Fruit fly (Drosophila melanogaster): Measurements from ENCODE around the gene cm.

cm gene

DNA sequence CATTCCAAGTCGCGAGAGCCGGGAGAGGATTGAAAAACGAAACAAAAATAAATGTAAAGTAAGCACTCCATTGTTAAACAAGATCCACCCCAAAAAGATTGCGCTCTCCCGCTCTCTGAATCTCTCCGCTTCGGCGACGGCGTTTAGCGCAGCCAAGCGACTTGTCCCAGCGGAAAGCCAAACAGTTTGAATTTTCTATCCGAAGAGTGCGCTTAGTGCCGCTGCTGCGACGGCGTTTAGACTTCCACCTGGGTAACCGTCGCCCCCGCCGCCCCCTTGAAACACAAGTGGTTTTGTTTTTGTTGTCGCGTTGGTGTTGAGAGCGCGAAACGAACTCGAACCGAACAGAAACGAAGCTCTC is 12.5 kb downstream of the cm start, which contains the start of gene Inx2 (continued):
- TF ChIP-seq Mes4 (GFP tag; optimal IDR thresholded peaks at IDR 0.05), result peak; percentile 1
- peak; percentile 32 for TF ChIP-seq onecut (GFP tag; IDR thresholded peaks at IDR 0.05)
- no peak for TF ChIP-seq vfl (GFP tag; optimal IDR thresholded peaks at IDR 0.05)
- peak; percentile 47 for TF ChIP-seq lilli (GFP tag; optimal IDR thresholded peaks at IDR 0.05)
- peak; percentile 74 for TF ChIP-seq kah (GFP tag; optimal IDR thresholded peaks at IDR 0.05)
- peak; percentile 49 for TF ChIP-seq wek (GFP tag; optimal IDR thresholded peaks at IDR 0.05)
- TF ChIP-seq CG10209 (GFP tag; optimal IDR thresholded peaks at IDR 0.05), result peak; percentile 43
- peak; percentile 38 for TF ChIP-seq cwo (GFP tag; optimal IDR thresholded peaks at IDR 0.05)
- peak; percentile 41; the same call in 1 of the 3 replicates for TF ChIP-seq vnd (GFP tag; IDR thresholded peaks at IDR 0.05; ENCODE audit: partially characterized antibody)
- TF ChIP-seq CG4360 (GFP tag; IDR thresholded peaks at IDR 0.05), result peak; percentile 87
- TF ChIP-seq z (GFP tag; IDR thresholded peaks at IDR 0.05), result peak; percentile 75
- TF ChIP-seq Doc2 (GFP tag; IDR thresholded peaks at IDR 0.05), result no peak
- TF ChIP-seq Vsx1 (GFP tag; optimal IDR thresholded peaks at IDR 0.05), result no peak
- peak; percentile 65 for TF ChIP-seq kni (GFP tag; optimal IDR thresholded peaks at IDR 0.05)
- peak; percentile 37 for TF ChIP-seq ERR (GFP tag; optimal IDR thresholded peaks at IDR 0.05)
- no peak for TF ChIP-seq CG2202 (tag; optimal IDR thresholded peaks at IDR 0.05)
- peak; percentile 26; the same call in 1 of the 3 replicates for TF ChIP-seq dysf (GFP tag; IDR thresholded peaks at IDR 0.05)
- TF ChIP-seq CG8089 (GFP tag; optimal IDR thresholded peaks at IDR 0.05), result no peak
- no peak for TF ChIP-seq Sox102F (GFP tag; optimal IDR thresholded peaks at IDR 0.05)
- TF ChIP-seq CG12659 (GFP tag; optimal IDR thresholded peaks at IDR 0.05), result peak; percentile 9
- peak; percentile 67 for TF ChIP-seq bbx (GFP tag; IDR thresholded peaks at IDR 0.05; ENCODE audit: partially characterized antibody)
- no peak for TF ChIP-seq H15 (GFP tag; IDR thresholded peaks at IDR 0.05)
- no peak for TF ChIP-seq nmo (GFP tag; optimal IDR thresholded peaks at IDR 0.05)
- TF ChIP-seq gcm (GFP tag; optimal IDR thresholded peaks at IDR 0.05), result peak; percentile 6
- TF ChIP-seq NC2α (GFP tag; optimal IDR thresholded peaks at IDR 0.05), result peak; percentile 1
- peak; percentile 35 for TF ChIP-seq CG12219 (GFP tag; optimal IDR thresholded peaks at IDR 0.05)
- TF ChIP-seq CG7839 (tag; optimal IDR thresholded peaks at IDR 0.05), result peak; percentile 10
- TF ChIP-seq zfh2 (GFP tag; optimal IDR thresholded peaks at IDR 0.05), result no peak
- peak; percentile 58 for TF ChIP-seq lab (GFP tag; optimal IDR thresholded peaks at IDR 0.05)
- peak; percentile 92 for TF ChIP-seq chinmo (GFP tag; IDR thresholded peaks at IDR 0.05; ENCODE audit: partially characterized antibody)
- peak; percentile 54 for TF ChIP-seq sd (tag; optimal IDR thresholded peaks at IDR 0.05)
- no peak for TF ChIP-seq tio (GFP tag; optimal IDR thresholded peaks at IDR 0.05)
- peak; percentile 26 for TF ChIP-seq Scr (GFP tag; IDR thresholded peaks at IDR 0.05; ENCODE audit: partially characterized antibody)
- no peak for TF ChIP-seq bigmax (GFP tag; optimal IDR thresholded peaks at IDR 0.05)
- no peak for TF ChIP-seq Xbp1 (GFP tag; optimal IDR thresholded peaks at IDR 0.05)
- TF ChIP-seq CG17186 (GFP tag; optimal IDR thresholded peaks at IDR 0.05), result no peak
- peak; percentile 9 for TF ChIP-seq Bteb2 (GFP tag; optimal IDR thresholded peaks at IDR 0.05)
- TF ChIP-seq CG10431 (GFP tag; optimal IDR thresholded peaks at IDR 0.05), result peak; percentile 28
- TF ChIP-seq fd102C (GFP tag; optimal IDR thresholded peaks at IDR 0.05), result no peak
- peak; percentile 31 for TF ChIP-seq CG15479 (GFP tag; optimal IDR thresholded peaks at IDR 0.05)
- TF ChIP-seq Drgx (GFP tag; IDR thresholded peaks at IDR 0.05), result peak; percentile 12; the same call in 1 of the 2 replicates
- TF ChIP-seq sqz (GFP tag; optimal IDR thresholded peaks at IDR 0.05), result peak; percentile 42
- peak; percentile 56; the same call in 1 of the 2 replicates for TF ChIP-seq NFAT (GFP tag; IDR thresholded peaks at IDR 0.05)
- peak; percentile 7 for TF ChIP-seq CG17359 (tag; optimal IDR thresholded peaks at IDR 0.05)
- TF ChIP-seq amos (GFP tag; IDR thresholded peaks at IDR 0.05; ENCODE audit: partially characterized antibody), result no peak; the same call in 1 of the 2 replicates
- TF ChIP-seq ewg (GFP tag; optimal IDR thresholded peaks at IDR 0.05), result peak; percentile 21
- TF ChIP-seq prd (optimal IDR thresholded peaks at IDR 0.05), result no peak
- 0 out of 3 replicates have a peak, but pooled peaks have one; percentile 22 for TF ChIP-seq prd (GFP tag; IDR thresholded peaks at IDR 0.05)
